Fruit fly (Drosophila melanogaster): ENCODE results near the gene chinmo.

The chinmo gene

DNA sequence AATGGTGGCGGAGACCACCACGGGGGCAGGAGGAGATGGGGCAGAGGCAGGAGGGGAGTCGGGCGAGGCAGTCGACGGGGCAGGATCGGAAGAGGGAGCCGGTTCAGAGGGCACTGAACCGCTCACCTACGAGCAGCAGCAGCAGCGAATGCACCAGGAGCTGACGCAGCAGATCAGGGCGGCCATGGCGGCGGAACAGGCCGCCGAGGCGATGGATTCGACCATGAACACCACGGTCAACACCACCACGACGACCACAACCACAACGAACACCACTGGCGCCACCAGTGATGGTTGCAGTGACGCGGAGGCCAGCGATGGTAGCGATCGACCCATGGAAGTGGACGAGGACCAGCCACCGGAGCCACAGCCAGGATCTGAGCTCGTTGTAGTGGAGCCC is 45.2 kb downstream of the chinmo start:
- TF ChIP-seq ovo (GFP tag; optimal IDR thresholded peaks at IDR 0.05) (no peak), tj (GFP tag; optimal IDR thresholded peaks at IDR 0.05) (no peak), CG14711 (tag; optimal IDR thresholded peaks at IDR 0.05) (no peak), Clk (GFP tag; optimal IDR thresholded peaks at IDR 0.05) (no peak), Crg-1 (GFP tag; optimal IDR thresholded peaks at IDR 0.05) (no peak), cnc (optimal IDR thresholded peaks at IDR 0.05) (no peak), CG11617 (GFP tag; optimal IDR thresholded peaks at IDR 0.05) (no peak), toe (GFP tag; optimal IDR thresholded peaks at IDR 0.05) (no peak), CG5204 (GFP tag; optimal IDR thresholded peaks at IDR 0.05) (no peak), CG7101 (tag; optimal IDR thresholded peaks at IDR 0.05) (no peak), pad (GFP tag; optimal IDR thresholded peaks at IDR 0.05) (no peak), cic (GFP tag; optimal IDR thresholded peaks at IDR 0.05) (no peak), Hr96 (GFP tag; optimal IDR thresholded peaks at IDR 0.05) (no peak), bab1 (GFP tag; optimal IDR thresholded peaks at IDR 0.05) (no peak), CG1620 (GFP tag; optimal IDR thresholded peaks at IDR 0.05) (no peak), CG7045 (GFP tag; optimal IDR thresholded peaks at IDR 0.05) (no peak), Mnt (GFP tag; optimal IDR thresholded peaks at IDR 0.05) (no peak), CG12768 (GFP tag; optimal IDR thresholded peaks at IDR 0.05) (no peak), kay (GFP tag; ENCODE audit: borderline replicate concordance) (no peak)

DNA sequence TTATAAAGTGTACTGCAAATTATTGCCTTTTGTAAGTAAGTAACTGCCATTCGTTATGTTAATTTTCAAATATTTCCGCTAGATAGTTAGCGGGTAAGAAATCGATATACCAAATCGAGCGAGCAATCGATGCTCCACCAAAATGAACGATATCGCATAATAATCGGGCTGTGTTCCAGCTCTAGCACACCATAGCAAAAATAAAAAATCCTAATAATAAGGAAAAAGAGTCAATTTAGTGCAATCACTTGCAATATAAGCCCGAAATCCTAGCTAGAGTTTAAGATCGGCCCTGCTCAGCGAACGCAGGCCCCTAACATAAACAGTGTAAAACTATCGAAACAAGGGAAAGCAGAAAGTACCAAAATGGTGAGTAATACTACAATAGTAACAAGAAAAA is 53.7 kb downstream of the chinmo start, which contains the start of gene cpb:
Gene cpb, plus strand, starts transcription at position 157 of the 400 bp plus-strand sequence.
- TF ChIP-seq Clk (GFP tag; optimal IDR thresholded peaks at IDR 0.05): no peak
- TF ChIP-seq CG7045 (GFP tag; optimal IDR thresholded peaks at IDR 0.05): no peak
- TF ChIP-seq cnc (optimal IDR thresholded peaks at IDR 0.05): no peak
- no peak for TF ChIP-seq Crg-1 (GFP tag; optimal IDR thresholded peaks at IDR 0.05)
- no peak for TF ChIP-seq CG12768 (GFP tag; optimal IDR thresholded peaks at IDR 0.05)
- no peak for TF ChIP-seq CG7101 (tag; optimal IDR thresholded peaks at IDR 0.05)
- no peak for TF ChIP-seq pad (GFP tag; optimal IDR thresholded peaks at IDR 0.05)
- TF ChIP-seq CG11617 (GFP tag; optimal IDR thresholded peaks at IDR 0.05): no peak
- TF ChIP-seq ovo (GFP tag; optimal IDR thresholded peaks at IDR 0.05): no peak
- no peak for TF ChIP-seq CG1620 (GFP tag; optimal IDR thresholded peaks at IDR 0.05)
- no peak for TF ChIP-seq Mnt (GFP tag; optimal IDR thresholded peaks at IDR 0.05)
- no peak for TF ChIP-seq CG33017 (tag; optimal IDR thresholded peaks at IDR 0.05)
- no peak for TF ChIP-seq toe (GFP tag; optimal IDR thresholded peaks at IDR 0.05)
- TF ChIP-seq bab1 (GFP tag; optimal IDR thresholded peaks at IDR 0.05): no peak

DNA sequence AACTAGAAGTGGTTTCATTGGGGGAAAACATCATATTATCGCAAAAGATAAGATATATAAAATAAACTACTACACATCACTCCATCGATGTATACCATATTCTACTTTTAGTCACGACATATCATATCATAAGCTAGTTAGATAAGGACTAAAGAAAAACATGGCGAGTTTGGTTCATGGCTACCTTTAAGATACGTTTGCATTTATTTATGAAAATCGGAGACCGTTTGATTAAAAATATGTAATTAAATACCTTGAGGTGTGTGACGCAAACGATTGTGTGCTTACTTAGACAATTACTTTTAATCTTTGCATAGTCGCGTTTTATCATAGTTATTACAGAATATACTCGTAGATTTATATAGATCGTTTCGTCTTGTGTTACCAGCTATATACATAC is 55.9 kb downstream of the chinmo start:
- no peak for TF ChIP-seq CG12768 (GFP tag; optimal IDR thresholded peaks at IDR 0.05)
- TF ChIP-seq kay (GFP tag; ENCODE audit: borderline replicate concordance): no peak
- TF ChIP-seq pad (GFP tag; optimal IDR thresholded peaks at IDR 0.05): no peak
- TF ChIP-seq CG5204 (GFP tag; optimal IDR thresholded peaks at IDR 0.05): no peak

dm6 chr2L:1708110-1708509 is 57.1 kb downstream of the chinmo start:
- TF ChIP-seq cnc (optimal IDR thresholded peaks at IDR 0.05) (no peak), Clk (GFP tag; optimal IDR thresholded peaks at IDR 0.05) (no peak), kay (GFP tag; ENCODE audit: borderline replicate concordance) (no peak), toe (GFP tag; optimal IDR thresholded peaks at IDR 0.05) (no peak), CG7101 (tag; optimal IDR thresholded peaks at IDR 0.05) (no peak), CG11617 (GFP tag; optimal IDR thresholded peaks at IDR 0.05) (no peak), CG1620 (GFP tag; optimal IDR thresholded peaks at IDR 0.05) (no peak), cic (GFP tag; optimal IDR thresholded peaks at IDR 0.05) (peak; percentile 62), CG5204 (GFP tag; optimal IDR thresholded peaks at IDR 0.05) (no peak)

- TF ChIP-seq CG7101 (tag; optimal IDR thresholded peaks at IDR 0.05) (no peak), CG7045 (GFP tag; optimal IDR thresholded peaks at IDR 0.05) (no peak), Hr96 (GFP tag; optimal IDR thresholded peaks at IDR 0.05) (no peak), Clk (GFP tag; optimal IDR thresholded peaks at IDR 0.05) (no peak), ovo (GFP tag; optimal IDR thresholded peaks at IDR 0.05) (no peak), CG12768 (GFP tag; optimal IDR thresholded peaks at IDR 0.05) (no peak), CG1620 (GFP tag; optimal IDR thresholded peaks at IDR 0.05) (no peak), cic (GFP tag; optimal IDR thresholded peaks at IDR 0.05) (no peak), toe (GFP tag; optimal IDR thresholded peaks at IDR 0.05) (no peak), Crg-1 (GFP tag; optimal IDR thresholded peaks at IDR 0.05) (no peak), bab1 (GFP tag; optimal IDR thresholded peaks at IDR 0.05) (no peak), cnc (optimal IDR thresholded peaks at IDR 0.05) (no peak), CG11617 (GFP tag; optimal IDR thresholded peaks at IDR 0.05) (no peak), kay (GFP tag; ENCODE audit: borderline replicate concordance) (no peak)
These were observed 58.3 kb downstream of the chinmo start for dm6 chr2L:1709316-1709715.

DNA sequence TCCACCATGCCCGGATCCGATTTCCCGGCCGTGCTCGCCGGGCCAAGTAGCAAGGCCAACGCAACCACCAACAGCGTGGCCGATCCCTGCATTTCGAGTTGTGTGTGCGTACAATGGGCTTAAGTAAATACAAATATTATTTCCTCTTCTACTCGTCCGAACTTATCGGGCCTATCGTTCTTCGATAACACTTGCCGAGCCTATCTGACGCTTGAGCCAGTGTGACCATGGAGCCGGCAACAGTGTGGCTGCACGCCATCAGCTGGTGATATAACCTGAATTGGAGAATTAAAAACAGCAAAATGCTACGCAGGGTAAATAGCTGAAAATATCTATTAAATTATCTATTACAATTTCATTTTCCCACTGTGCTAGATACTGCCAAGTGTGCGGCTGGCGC is 59.2 kb downstream of the chinmo start, which contains the start of the genes CG17660 and mRpL48:
Gene CG17660, minus strand, starts transcription at position 198 of the 400 bp plus-strand sequence.
Gene mRpL48, plus strand, starts transcription at position 239 of the 400 bp plus-strand sequence.
- TF ChIP-seq ovo (GFP tag; optimal IDR thresholded peaks at IDR 0.05): peak; percentile 40
- TF ChIP-seq Crg-1 (GFP tag; optimal IDR thresholded peaks at IDR 0.05): no peak
- no peak for TF ChIP-seq CG7045 (GFP tag; optimal IDR thresholded peaks at IDR 0.05)
- TF ChIP-seq CG14711 (tag; optimal IDR thresholded peaks at IDR 0.05): peak; percentile 10
- no peak for TF ChIP-seq cnc (optimal IDR thresholded peaks at IDR 0.05)
- peak; percentile 32 for TF ChIP-seq bab1 (GFP tag; optimal IDR thresholded peaks at IDR 0.05)
- TF ChIP-seq CG5204 (GFP tag; optimal IDR thresholded peaks at IDR 0.05): no peak
- peak; percentile 17 for TF ChIP-seq CG7101 (tag; optimal IDR thresholded peaks at IDR 0.05)
- TF ChIP-seq CG1620 (GFP tag; optimal IDR thresholded peaks at IDR 0.05): peak; percentile 19
- TF ChIP-seq CG11617 (GFP tag; optimal IDR thresholded peaks at IDR 0.05): peak; percentile 33
- TF ChIP-seq pad (GFP tag; optimal IDR thresholded peaks at IDR 0.05): no peak
- TF ChIP-seq Mnt (GFP tag; optimal IDR thresholded peaks at IDR 0.05): peak; percentile 62
- TF ChIP-seq cic (GFP tag; optimal IDR thresholded peaks at IDR 0.05): peak; percentile 22
- TF ChIP-seq CG33017 (tag; optimal IDR thresholded peaks at IDR 0.05): no peak
